Fruit fly (Drosophila melanogaster): ENCODE results near the gene CG7130.
A peak's percentile ranks its signal among the peaks of the same experiment; 100 is the strongest.

CG7130 gene

dm6 chr3L:22078063-22078462 is 2.5 kb upstream of the CG7130 start (continued):
- peak; percentile 50 for TF ChIP-seq bcd (GFP tag; optimal IDR thresholded peaks at IDR 0.05)
- no peak for TF ChIP-seq salm (tag; optimal IDR thresholded peaks at IDR 0.05)
- no peak for TF ChIP-seq CG4360 (GFP tag; IDR thresholded peaks at IDR 0.05)
- TF ChIP-seq Hey (tag; optimal IDR thresholded peaks at IDR 0.05) = no peak
- no peak for TF ChIP-seq bowl (GFP tag; IDR thresholded peaks at IDR 0.05)
- peak; percentile 25 for TF ChIP-seq CrebB (tag; optimal IDR thresholded peaks at IDR 0.05)
- TF ChIP-seq CG2678 (tag; optimal IDR thresholded peaks at IDR 0.05) = peak; percentile 52
- TF ChIP-seq Mad (GFP tag; optimal IDR thresholded peaks at IDR 0.05) = peak; percentile 24
- TF ChIP-seq sna (GFP tag; IDR thresholded peaks at IDR 0.05; ENCODE audit: partially characterized antibody) = peak; percentile 85
- TF ChIP-seq NfI (GFP tag; optimal IDR thresholded peaks at IDR 0.05) = peak; percentile 37
- TF ChIP-seq CG7357 (GFP tag; IDR thresholded peaks at IDR 0.05) = no peak
- no peak for TF ChIP-seq en (GFP tag; optimal IDR thresholded peaks at IDR 0.05)
- TF ChIP-seq fu2 (GFP tag; optimal IDR thresholded peaks at IDR 0.05) = peak; percentile 36
- no peak for TF ChIP-seq CG9797 (GFP tag; optimal IDR thresholded peaks at IDR 0.05)
- TF ChIP-seq nom (GFP tag; optimal IDR thresholded peaks at IDR 0.05) = no peak
- TF ChIP-seq Sin3A (optimal IDR thresholded peaks at IDR 0.05) = no peak
- TF ChIP-seq dpn (GFP tag; optimal IDR thresholded peaks at IDR 0.05) = peak; percentile 50 to 58
- TF ChIP-seq CG6813 (GFP tag; optimal IDR thresholded peaks at IDR 0.05) = peak; percentile 42
- TF ChIP-seq Atf3 (GFP tag; optimal IDR thresholded peaks at IDR 0.05) = no peak
- peak; percentile 35 for TF ChIP-seq CG5245 (GFP tag; optimal IDR thresholded peaks at IDR 0.05)
- peak; percentile 64 for TF ChIP-seq tin (GFP tag; optimal IDR thresholded peaks at IDR 0.05)
- no peak for TF ChIP-seq CG11085 (GFP tag; IDR thresholded peaks at IDR 0.05)
- 0 out of 2 replicates have a peak, but pooled peaks have one; percentile 35 for TF ChIP-seq ttk (GFP tag; IDR thresholded peaks at IDR 0.05)
- peak; percentile 75 for TF ChIP-seq Xrp1 (GFP tag; IDR thresholded peaks at IDR 0.05)
- no peak for TF ChIP-seq Eip74EF (GFP tag; optimal IDR thresholded peaks at IDR 0.05)
- TF ChIP-seq CG4730 (GFP tag; IDR thresholded peaks at IDR 0.05) = no peak
- TF ChIP-seq CHES-1-like (GFP tag; optimal IDR thresholded peaks at IDR 0.05) = peak; percentile 45
- TF ChIP-seq CG15073 (GFP tag; optimal IDR thresholded peaks at IDR 0.05) = no peak
- TF ChIP-seq CG2712 (tag; optimal IDR thresholded peaks at IDR 0.05) = peak; percentile 76
- peak; percentile 31 for TF ChIP-seq Asciz (GFP tag; optimal IDR thresholded peaks at IDR 0.05)
- TF ChIP-seq ems (GFP tag; optimal IDR thresholded peaks at IDR 0.05) = peak; percentile 47
- peak; percentile 45; the same call in 1 of the 2 replicates for TF ChIP-seq stc (GFP tag; IDR thresholded peaks at IDR 0.05)
- peak; percentile 63 for TF ChIP-seq Drgx (GFP tag; IDR thresholded peaks at IDR 0.05)
- TF ChIP-seq hth (optimal IDR thresholded peaks at IDR 0.05) = no peak
- TF ChIP-seq CG18619 (GFP tag; optimal IDR thresholded peaks at IDR 0.05) = no peak
- peak; percentile 67 for TF ChIP-seq Side (GFP tag; optimal IDR thresholded peaks at IDR 0.05)
- TF ChIP-seq CG3281 (GFP tag; optimal IDR thresholded peaks at IDR 0.05) = peak; percentile 48
- no peak for TF ChIP-seq nau (GFP tag; optimal IDR thresholded peaks at IDR 0.05)
- TF ChIP-seq Rx (GFP tag; IDR thresholded peaks at IDR 0.05) = no peak
- TF ChIP-seq klu (GFP tag; IDR thresholded peaks at IDR 0.05) = peak; percentile 41; the same call in 1 of the 2 replicates
- TF ChIP-seq ken (GFP tag; IDR thresholded peaks at IDR 0.05) = no peak; the same call in 2 of the 3 replicates
- peak; percentile 22 for TF ChIP-seq Hr3 (GFP tag; optimal IDR thresholded peaks at IDR 0.05)
- peak; percentile 76 for TF ChIP-seq CG8290 (GFP tag; optimal IDR thresholded peaks at IDR 0.05)
- peak; percentile 37 to 83 for TF ChIP-seq CG8290 (tag; optimal IDR thresholded peaks at IDR 0.05)
- TF ChIP-seq nerfin-1 (tag; optimal IDR thresholded peaks at IDR 0.05) = peak; percentile 14
- peak; percentile 87 for TF ChIP-seq Ets65A (GFP tag)
- TF ChIP-seq lbe (GFP tag; optimal IDR thresholded peaks at IDR 0.05) = no peak
- peak; percentile 26 to 63 for TF ChIP-seq chif (GFP tag; optimal IDR thresholded peaks at IDR 0.05)
- no peak for TF ChIP-seq CG14667 (GFP tag; IDR thresholded peaks at IDR 0.05)
- peak; percentile 64; the same call in 1 of the 3 replicates for TF ChIP-seq hb (GFP tag; IDR thresholded peaks at IDR 0.05; ENCODE audit: partially characterized antibody)
- TF ChIP-seq CG8924 (tag; optimal IDR thresholded peaks at IDR 0.05) = peak; percentile 66
- peak; percentile 29 for TF ChIP-seq pho (GFP tag; optimal IDR thresholded peaks at IDR 0.05)

Data from whole organism, embryonic.